Fruit fly (Drosophila melanogaster): ENCODE measurements around the gene Ir75c.

The Ir75c gene

DNA sequence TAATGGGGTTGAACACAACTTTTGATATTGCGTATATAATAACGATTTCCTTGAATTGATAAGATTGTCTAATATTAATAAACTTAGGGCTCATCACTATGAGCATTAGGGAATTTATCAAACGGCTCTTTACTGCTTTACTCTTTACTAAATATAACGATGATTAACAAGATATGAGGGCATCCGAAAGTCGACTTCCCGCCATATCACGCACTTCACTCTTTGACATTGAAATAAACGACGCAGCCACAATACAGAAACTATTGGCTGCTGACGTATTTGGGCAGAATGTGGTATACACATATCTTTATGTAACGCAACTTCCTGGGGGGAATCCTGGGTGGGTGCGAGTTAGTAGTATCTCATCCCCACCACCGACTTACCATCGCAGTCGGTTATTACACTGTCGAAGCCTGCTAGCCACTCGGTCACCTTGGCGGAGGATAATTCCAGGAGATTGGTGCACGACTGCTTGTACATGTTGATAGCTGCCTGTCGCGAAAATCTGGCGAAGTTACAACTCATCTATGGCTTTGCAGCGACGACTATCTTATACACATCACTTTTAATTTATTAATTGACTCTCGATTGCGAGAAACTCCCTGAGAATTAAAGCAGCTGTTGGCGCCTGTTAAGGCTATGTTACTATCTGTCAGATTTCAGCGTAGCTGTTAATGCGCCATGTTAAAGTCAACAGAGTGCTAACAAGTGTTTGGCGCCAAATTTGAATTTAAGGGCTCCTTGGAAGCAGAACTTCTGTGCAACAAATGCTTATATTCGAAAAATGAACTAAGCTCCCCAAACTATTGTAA lies 20.5 kb upstream of the Ir75c start, which contains the start of gene CG5567 (continued):
- TF ChIP-seq CG14014 (GFP tag; IDR thresholded peaks at IDR 0.05): 0 out of 2 replicates have a peak, but pooled peaks have one; percentile 20
- TF ChIP-seq aop (GFP tag; IDR thresholded peaks at IDR 0.05): no peak
- TF ChIP-seq CG31365 (tag; optimal IDR thresholded peaks at IDR 0.05): no peak
- TF ChIP-seq CG3065 (GFP tag; optimal IDR thresholded peaks at IDR 0.05): no peak
- peak; percentile 52 for TF ChIP-seq exex (tag; optimal IDR thresholded peaks at IDR 0.05)
- TF ChIP-seq CG30431 (GFP tag; optimal IDR thresholded peaks at IDR 0.05): no peak
- 0 out of 2 replicates have a peak, but pooled peaks have one; percentile 21 for TF ChIP-seq rib (GFP tag; IDR thresholded peaks at IDR 0.05)
- TF ChIP-seq vfl (GFP tag; optimal IDR thresholded peaks at IDR 0.05): no peak
- TF ChIP-seq phol (tag; optimal IDR thresholded peaks at IDR 0.05): peak; percentile 2
- 0 out of 2 replicates have a peak, but pooled peaks have one; percentile 36 for TF ChIP-seq slbo (GFP tag; IDR thresholded peaks at IDR 0.05)
- peak; percentile 47 for TF ChIP-seq CG34376 (GFP tag; optimal IDR thresholded peaks at IDR 0.05)
- peak; percentile 30 for TF ChIP-seq Fer3 (tag; optimal IDR thresholded peaks at IDR 0.05)
- TF ChIP-seq CG2199 (GFP tag; IDR thresholded peaks at IDR 0.05): no peak
- TF ChIP-seq bsh (GFP tag; optimal IDR thresholded peaks at IDR 0.05): peak in 1 of 2 experiments; percentile 23
- TF ChIP-seq lmd (GFP tag; IDR thresholded peaks at IDR 0.05): peak; percentile 17; the same call in 1 of the 2 replicates
- TF ChIP-seq grau (tag; optimal IDR thresholded peaks at IDR 0.05): peak; percentile 28
- no peak for TF ChIP-seq az2 (GFP tag; optimal IDR thresholded peaks at IDR 0.05)
- no peak for TF ChIP-seq Side (GFP tag; optimal IDR thresholded peaks at IDR 0.05)
- TF ChIP-seq CG4730 (GFP tag; IDR thresholded peaks at IDR 0.05): no peak
- TF ChIP-seq CG31388 (GFP tag; optimal IDR thresholded peaks at IDR 0.05): no peak
- peak; percentile 61; the same call in 1 of the 2 replicates for TF ChIP-seq CG32767 (GFP tag; IDR thresholded peaks at IDR 0.05)
- TF ChIP-seq Meics (GFP tag; optimal IDR thresholded peaks at IDR 0.05): peak; percentile 34

DNA sequence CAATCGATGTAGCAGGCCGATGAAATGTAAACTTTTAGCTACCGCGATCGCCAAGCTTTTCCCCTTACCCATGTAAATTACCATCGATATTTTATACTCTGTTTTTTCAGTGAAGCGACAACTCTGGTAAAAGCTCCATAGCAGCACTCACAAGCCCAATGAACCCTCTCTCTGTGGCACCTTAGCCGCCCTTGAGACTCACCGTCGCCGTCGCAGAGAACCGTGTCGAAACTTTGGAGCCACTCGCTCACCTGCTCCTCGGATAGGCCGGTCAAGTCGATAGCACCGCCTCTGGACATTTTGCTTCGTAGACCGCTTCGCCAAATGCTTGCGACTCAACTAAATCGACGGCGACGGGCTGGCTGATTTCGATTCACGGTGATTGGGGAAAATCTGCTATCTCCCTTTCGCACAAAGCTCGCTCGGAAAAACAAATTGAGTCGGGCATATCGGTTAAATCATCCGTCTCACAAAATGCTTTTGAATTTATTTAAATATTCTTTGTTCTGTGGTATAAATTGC lies 18.5 kb upstream of the Ir75c start, which contains the start of gene CG5577:
Gene CG5577 (minus strand): TSS at position 343 of the 522 bp plus-strand sequence.
- no peak for TF ChIP-seq CG11247 (GFP tag; IDR thresholded peaks at IDR 0.05)
- no peak for TF ChIP-seq Mes4 (GFP tag; optimal IDR thresholded peaks at IDR 0.05)
- no peak for TF ChIP-seq pnt (GFP tag; optimal IDR thresholded peaks at IDR 0.05)
- TF ChIP-seq run (tag; optimal IDR thresholded peaks at IDR 0.05): no peak
- TF ChIP-seq CG11723 (GFP tag; optimal IDR thresholded peaks at IDR 0.05): no peak
- TF ChIP-seq dm (GFP tag; optimal IDR thresholded peaks at IDR 0.05): no peak
- TF ChIP-seq gem (tag; optimal IDR thresholded peaks at IDR 0.05): no peak
- no peak for TF ChIP-seq Jarid2 (GFP tag; optimal IDR thresholded peaks at IDR 0.05)
- TF ChIP-seq CG6175 (GFP tag; IDR thresholded peaks at IDR 0.05): peak; percentile 97
- TF ChIP-seq Ets65A (GFP tag): no peak
- no peak for TF ChIP-seq Atf-2 (GFP tag; optimal IDR thresholded peaks at IDR 0.05)
- no peak for TF ChIP-seq CG10321 (GFP tag; IDR thresholded peaks at IDR 0.05)
- no peak for TF ChIP-seq CG2875 (GFP tag; optimal IDR thresholded peaks at IDR 0.05)
- TF ChIP-seq CG8359 (GFP tag; optimal IDR thresholded peaks at IDR 0.05; ENCODE audit: borderline replicate concordance): no peak
- TF ChIP-seq CG10462 (GFP tag; optimal IDR thresholded peaks at IDR 0.05): no peak
- peak; percentile 62; the same call in 1 of the 3 replicates for TF ChIP-seq Dbx (GFP tag; IDR thresholded peaks at IDR 0.05)
- TF ChIP-seq sc (optimal IDR thresholded peaks at IDR 0.05): no peak
- TF ChIP-seq sc (GFP tag; optimal IDR thresholded peaks at IDR 0.05): no peak
- TF ChIP-seq Fer3 (tag; optimal IDR thresholded peaks at IDR 0.05): peak; percentile 15
- peak; percentile 28; the same call in 1 of the 2 replicates for TF ChIP-seq crol (GFP tag; IDR thresholded peaks at IDR 0.05)
- TF ChIP-seq ems (GFP tag; optimal IDR thresholded peaks at IDR 0.05): no peak
- no peak for TF ChIP-seq CoRest (tag; optimal IDR thresholded peaks at IDR 0.05)
- TF ChIP-seq gro (GFP tag; optimal IDR thresholded peaks at IDR 0.05): no peak
- TF ChIP-seq Bdp1 (GFP tag; optimal IDR thresholded peaks at IDR 0.05): no peak
- peak; percentile 15; the same call in 1 of the 2 replicates for TF ChIP-seq lmd (GFP tag; IDR thresholded peaks at IDR 0.05)
- no peak for TF ChIP-seq fd3F (GFP tag; optimal IDR thresholded peaks at IDR 0.05)
- no peak for TF ChIP-seq gt (GFP tag; IDR thresholded peaks at IDR 0.05)
- TF ChIP-seq tgo (GFP tag; IDR thresholded peaks at IDR 0.05): no peak
- peak; percentile 28 for TF ChIP-seq CG7987 (GFP tag; optimal IDR thresholded peaks at IDR 0.05)
- no peak for TF ChIP-seq Poxn (GFP tag; IDR thresholded peaks at IDR 0.05)

Data from whole organism, embryonic.